Fruit fly (Drosophila melanogaster) whole organism, embryonic: ENCODE results near the gene Ssk.
A peak's percentile ranks its signal among the peaks of the same experiment; 100 is the strongest.

Source experiments
- Aef1 ChIP-seq: fragments of 200-800 bp; sonication (Bioruptor generic); IDR thresholded peaks from 3 replicates; pipeline ENCODE4 v1.3.6; 2022; ENCODE audit warnings: missing biosample characterization, missing genetic modification characterization
- Bgb ChIP-seq: fragments of 200-800 bp; sonication (Bioruptor generic); IDR thresholded peaks from 2 replicates; pipeline ENCODE4 v1.3.6; 2022; ENCODE audit warnings: missing biosample characterization, missing genetic modification characterization; ENCODE audit not compliant: partially characterized antibody
- C15 ChIP-seq: fragments of 200-800 bp; sonication (Bioruptor generic); IDR thresholded peaks from 3 replicates; pipeline ENCODE4 v1.3.6; 2022; ENCODE audit warnings: missing biosample characterization, missing genetic modification characterization
- CG10565 ChIP-seq: fragments of 200-800 bp; sonication (Bioruptor generic); optimal IDR thresholded peaks from 3 replicates; lab custom pipeline; 2016; ENCODE audit warnings: missing biosample characterization, mild to moderate bottlenecking, missing genetic modification characterization
- CG10959 ChIP-seq: fragments of 200-800 bp; sonication (Bioruptor generic); IDR thresholded peaks from 2 replicates; pipeline ENCODE4 v1.3.6; 2022; ENCODE audit warnings: missing biosample characterization, missing genetic modification characterization
- CG12744 ChIP-seq: fragments of 200-800 bp; sonication (Bioruptor generic); optimal IDR thresholded peaks from 2 replicates; lab custom pipeline; 2016; ENCODE audit warnings: missing biosample characterization, missing genetic modification characterization
- CG12769 ChIP-seq: fragments of 200-800 bp; sonication (Bioruptor generic); optimal IDR thresholded peaks from 2 replicates; lab custom pipeline; 2019; ENCODE audit warnings: missing biosample characterization, mild to moderate bottlenecking, missing genetic modification characterization, moderate library complexity
- CG15073 ChIP-seq: fragments of 200-800 bp; sonication (Bioruptor generic); optimal IDR thresholded peaks from 2 replicates; lab custom pipeline; 2016; ENCODE audit warnings: missing biosample characterization, missing genetic modification characterization
- CG15479 ChIP-seq: fragments of 200-800 bp; sonication (Bioruptor generic); optimal IDR thresholded peaks from 3 replicates; lab custom pipeline; 2019; ENCODE audit warnings: missing biosample characterization, mild to moderate bottlenecking, missing genetic modification characterization, moderate library complexity
- CG1792 ChIP-seq: fragments of 200-800 bp; sonication (Bioruptor generic); optimal IDR thresholded peaks from 2 replicates; lab custom pipeline; 2016; ENCODE audit warnings: missing biosample characterization, missing genetic modification characterization
- CG1832 ChIP-seq: fragments of 200-800 bp; sonication (Bioruptor generic); optimal IDR thresholded peaks from 2 replicates; lab custom pipeline; 2017; ENCODE audit warnings: missing biosample characterization, mild to moderate bottlenecking, missing genetic modification characterization, inconsistent platforms
- CG2712 ChIP-seq: fragments of 200-800 bp; optimal IDR thresholded peaks from 3 replicates; lab custom pipeline; 2019; ENCODE audit warnings: missing biosample characterization, mild to moderate bottlenecking, missing genetic modification characterization, moderate library complexity
- CG30431 ChIP-seq: fragments of 200-800 bp; sonication (Bioruptor generic); optimal IDR thresholded peaks from 2 replicates; lab custom pipeline; 2017; ENCODE audit warnings: missing biosample characterization, missing genetic modification characterization
- CG3163 ChIP-seq: fragments of 200-800 bp; sonication (Bioruptor generic); optimal IDR thresholded peaks from 3 replicates; lab custom pipeline; 2016; ENCODE audit warnings: missing biosample characterization, missing genetic modification characterization
- CG4360 ChIP-seq: fragments of 200-800 bp; sonication (Bioruptor generic); IDR thresholded peaks from 2 replicates; pipeline ENCODE4 v1.3.6; 2022; ENCODE audit warnings: missing biosample characterization, missing genetic modification characterization
- CG4424 ChIP-seq: fragments of 200-800 bp; sonication (Bioruptor generic); optimal IDR thresholded peaks from 3 replicates; lab custom pipeline; 2016; ENCODE audit warnings: missing biosample characterization, missing genetic modification characterization
- CG4617 ChIP-seq: fragments of 200-800 bp; sonication (Bioruptor generic); optimal IDR thresholded peaks from 3 replicates; lab custom pipeline; 2016; ENCODE audit warnings: missing biosample characterization, missing genetic modification characterization, borderline replicate concordance
- CG4854 ChIP-seq: fragments of 200-800 bp; sonication (Bioruptor generic); optimal IDR thresholded peaks from 2 replicates; lab custom pipeline; 2016; ENCODE audit warnings: missing biosample characterization, missing genetic modification characterization, inconsistent platforms
- CG6654 ChIP-seq: fragments of 200-800 bp; sonication (Bioruptor generic); optimal IDR thresholded peaks from 2 replicates; lab custom pipeline; 2017; ENCODE audit warnings: missing biosample characterization, mild to moderate bottlenecking, missing genetic modification characterization
- CG7271 ChIP-seq: fragments of 200-800 bp; sonication (Bioruptor generic); optimal IDR thresholded peaks from 2 replicates; lab custom pipeline; 2018; ENCODE audit warnings: missing biosample characterization, mild to moderate bottlenecking, missing genetic modification characterization, moderate library complexity
- CG8281 ChIP-seq: fragments of 200-800 bp; sonication (Bioruptor generic); optimal IDR thresholded peaks from 2 replicates; lab custom pipeline; 2018; ENCODE audit warnings: missing biosample characterization, mild to moderate bottlenecking, missing genetic modification characterization, moderate library complexity
- CG8388 ChIP-seq: fragments of 200-800 bp; sonication (Bioruptor generic); optimal IDR thresholded peaks from 2 replicates; lab custom pipeline; 2019; ENCODE audit warnings: missing biosample characterization, mild to moderate bottlenecking, missing genetic modification characterization, moderate library complexity
- Chrac-16 ChIP-seq: fragments of 200-800 bp; sonication (Bioruptor generic); optimal IDR thresholded peaks from 3 replicates; lab custom pipeline; 2016; ENCODE audit warnings: missing biosample characterization, missing genetic modification characterization
- D19A ChIP-seq: fragments of 200-800 bp; optimal IDR thresholded peaks from 3 replicates; lab custom pipeline; 2019; ENCODE audit warnings: missing biosample characterization, mild to moderate bottlenecking, missing genetic modification characterization, moderate library complexity
- Dip2 ChIP-seq: fragments of 200-800 bp; sonication (Bioruptor generic); IDR thresholded peaks from 2 replicates; pipeline ENCODE4 v1.3.6; 2022; ENCODE audit warnings: missing biosample characterization, missing genetic modification characterization
- HHEX ChIP-seq: fragments of 200-800 bp; sonication (Bioruptor generic); optimal IDR thresholded peaks from 3 replicates; lab custom pipeline; 2017; ENCODE audit warnings: missing biosample characterization, mild to moderate bottlenecking, missing genetic modification characterization, missing genetic modification reagents
- HLH4C ChIP-seq: fragments of 200-800 bp; sonication (Bioruptor generic); IDR thresholded peaks from 3 replicates; pipeline ENCODE4 v1.3.6; 2022; ENCODE audit warnings: missing biosample characterization, missing genetic modification characterization; ENCODE audit not compliant: partially characterized antibody
- Hey ChIP-seq: fragments of 200-800 bp; sonication (Bioruptor generic); optimal IDR thresholded peaks from 3 replicates; lab custom pipeline; 2018; ENCODE audit warnings: missing biosample characterization, mild to moderate bottlenecking, missing genetic modification characterization
- Hsf ChIP-seq: fragments of 200-800 bp; sonication (Bioruptor generic); optimal IDR thresholded peaks from 3 replicates; lab custom pipeline; 2016; ENCODE audit warnings: missing biosample characterization, missing genetic modification characterization
- Meics ChIP-seq: fragments of 200-800 bp; sonication (Bioruptor generic); optimal IDR thresholded peaks from 2 replicates; lab custom pipeline; 2017; ENCODE audit warnings: missing biosample characterization, mild to moderate bottlenecking, missing genetic modification characterization
- Myb ChIP-seq: fragments of 200-800 bp; sonication (Bioruptor generic); optimal IDR thresholded peaks from 2 replicates; lab custom pipeline; 2016; ENCODE audit warnings: missing biosample characterization, missing genetic modification characterization
- Rfx ChIP-seq: fragments of 200-800 bp; sonication (Bioruptor generic); IDR thresholded peaks from 2 replicates; pipeline ENCODE4 v1.3.6; 2022; ENCODE audit warnings: missing biosample characterization, missing genetic modification characterization
- Stat92E ChIP-seq, 3 experiments: fragments of >200 bp in 2 of 3; fragments of 200-800 bp in 1 of 3; sonication (Bioruptor generic) in 1 of 3; optimal IDR thresholded peaks; 2 replicates each; lab custom pipeline; 2017 to 2019; ENCODE audit warnings: missing biosample characterization in 3 of 3, missing genetic modification characterization in 3 of 3, mild to moderate bottlenecking in 1 of 3, moderate library complexity in 1 of 3
- Xrp1 ChIP-seq: fragments of 200-800 bp; sonication (Bioruptor generic); IDR thresholded peaks from 2 replicates; pipeline ENCODE4 v1.3.6; 2022; ENCODE audit warnings: missing biosample characterization, missing genetic modification characterization
- croc ChIP-seq: fragments of 200-800 bp; sonication (Bioruptor generic); conservative IDR thresholded peaks from 3 replicates; pipeline ENCODE4 v1.3.6; 2022; ENCODE audit warnings: missing biosample characterization, missing genetic modification characterization
- grn ChIP-seq: fragments of 200-800 bp; sonication (Bioruptor generic); optimal IDR thresholded peaks from 3 replicates; lab custom pipeline; 2017; ENCODE audit warnings: missing biosample characterization, missing genetic modification characterization
- gt ChIP-seq: fragments of 200-800 bp; sonication (Bioruptor generic); IDR thresholded peaks from 2 replicates; pipeline ENCODE4 v1.3.6; 2022; ENCODE audit warnings: missing biosample characterization, missing genetic modification characterization
- hth ChIP-seq: fragments of >200 bp; optimal IDR thresholded peaks from 2 replicates; lab custom pipeline; 2017; ENCODE audit warnings: inconsistent platforms
- maf-S ChIP-seq: fragments of 200-800 bp; sonication (Bioruptor generic); optimal IDR thresholded peaks from 2 replicates; lab custom pipeline; 2016; ENCODE audit warnings: missing biosample characterization, missing genetic modification characterization
- mirr ChIP-seq: fragments of 200-800 bp; sonication (Bioruptor generic); optimal IDR thresholded peaks from 3 replicates; lab custom pipeline; 2018; ENCODE audit warnings: missing biosample characterization, mild to moderate bottlenecking, missing genetic modification characterization
- nau ChIP-seq: fragments of 200-800 bp; sonication (Bioruptor generic); optimal IDR thresholded peaks from 3 replicates; lab custom pipeline; 2017; ENCODE audit warnings: missing biosample characterization, mild to moderate bottlenecking, missing genetic modification characterization, missing genetic modification reagents
- oc ChIP-seq: fragments of 200-800 bp; sonication (Bioruptor generic); optimal IDR thresholded peaks from 2 replicates; lab custom pipeline; 2018; ENCODE audit warnings: missing biosample characterization, mild to moderate bottlenecking, missing genetic modification characterization, moderate library complexity
- pnt ChIP-seq: fragments of 200-800 bp; sonication (Bioruptor generic); optimal IDR thresholded peaks from 3 replicates; lab custom pipeline; 2016; ENCODE audit warnings: missing biosample characterization, missing genetic modification characterization
- pros ChIP-seq: fragments of 200-800 bp; sonication (Bioruptor generic); optimal IDR thresholded peaks from 3 replicates; lab custom pipeline; 2019; ENCODE audit warnings: missing biosample characterization, mild to moderate bottlenecking, missing genetic modification characterization, moderate library complexity
- stwl ChIP-seq: fragments of 200-800 bp; sonication (Bioruptor generic); optimal IDR thresholded peaks from 3 replicates; lab custom pipeline; 2018; ENCODE audit warnings: missing biosample characterization, mild to moderate bottlenecking, missing genetic modification characterization, moderate library complexity
- trem ChIP-seq: fragments of 200-800 bp; optimal IDR thresholded peaks from 3 replicates; lab custom pipeline; 2019; ENCODE audit warnings: missing biosample characterization, mild to moderate bottlenecking, missing genetic modification characterization, moderate library complexity
- unc-4 ChIP-seq: fragments of 200-800 bp; sonication (Bioruptor generic); IDR thresholded peaks from 2 replicates; pipeline ENCODE4 v1.3.6; 2022; ENCODE audit warnings: missing biosample characterization, missing genetic modification characterization; ENCODE audit not compliant: partially characterized antibody

Gene Ssk

DNA sequence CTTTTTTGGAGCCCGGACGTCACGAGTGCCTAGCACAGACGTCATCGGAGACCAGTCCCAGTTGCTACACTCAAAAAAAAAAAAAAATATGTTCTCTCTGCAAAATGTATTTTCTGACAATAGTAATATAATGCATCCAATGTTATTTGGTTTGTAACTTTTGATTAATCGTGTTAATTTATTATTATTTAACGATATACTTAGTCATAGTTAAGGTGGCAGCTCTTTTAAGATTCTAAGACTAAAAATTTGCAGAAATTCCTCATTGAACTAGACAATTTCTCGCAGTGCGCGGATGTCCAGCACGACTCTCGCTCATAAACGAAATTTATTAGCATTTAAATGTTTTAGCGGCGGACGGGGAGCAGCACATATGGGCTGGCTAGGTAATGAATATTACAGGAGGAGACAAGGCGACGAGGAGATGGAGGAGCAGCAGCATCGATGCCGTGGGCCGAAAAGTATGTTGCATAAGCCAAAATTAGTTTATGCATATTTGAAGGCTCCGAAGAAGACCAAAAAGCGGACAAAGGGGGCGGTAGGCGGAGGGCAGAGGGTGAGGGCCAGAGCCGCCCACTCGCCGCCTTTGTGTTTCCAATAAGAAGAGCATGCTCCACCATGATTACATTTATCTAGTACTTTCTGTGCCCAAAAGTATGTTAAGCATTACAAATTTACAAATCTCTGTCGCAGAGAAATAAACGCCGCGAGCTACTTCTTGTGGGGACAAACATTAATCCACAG is 4.8 kb upstream of the Ssk start (continued):
- TF ChIP-seq stwl (tag; lab: Kevin White, UChicago) = no peak
- no peak for TF ChIP-seq gt (GFP tag; lab: Robert Waterston, UW)
- no peak for TF ChIP-seq mirr (GFP tag; lab: Kevin White, UChicago)
- TF ChIP-seq CG15479 (GFP tag; lab: Kevin White, UChicago) = no peak
- TF ChIP-seq CG4617 (GFP tag; lab: Kevin White, UChicago) = no peak
- no peak for TF ChIP-seq unc-4 (GFP tag; lab: Robert Waterston, UW)
- no peak for TF ChIP-seq pnt (GFP tag; lab: Kevin White, UChicago)
- TF ChIP-seq Hey = no peak
- no peak for TF ChIP-seq CG10565 (GFP tag; lab: Kevin White, UChicago)
- TF ChIP-seq nau (GFP tag; lab: Kevin White, UChicago) = peak; percentile 47
- no peak for TF ChIP-seq CG6654 (GFP tag; lab: Kevin White, UChicago)
- no peak for TF ChIP-seq CG12769 (tag; lab: Kevin White, UChicago)
- TF ChIP-seq D19A (tag; lab: Kevin White, UChicago) = peak; percentile 11
- no peak for TF ChIP-seq HLH4C (GFP tag; lab: Robert Waterston, UW)
- no peak for TF ChIP-seq trem (tag; lab: Kevin White, UChicago)
- TF ChIP-seq CG4360 (GFP tag; lab: Robert Waterston, UW) = no peak

DNA sequence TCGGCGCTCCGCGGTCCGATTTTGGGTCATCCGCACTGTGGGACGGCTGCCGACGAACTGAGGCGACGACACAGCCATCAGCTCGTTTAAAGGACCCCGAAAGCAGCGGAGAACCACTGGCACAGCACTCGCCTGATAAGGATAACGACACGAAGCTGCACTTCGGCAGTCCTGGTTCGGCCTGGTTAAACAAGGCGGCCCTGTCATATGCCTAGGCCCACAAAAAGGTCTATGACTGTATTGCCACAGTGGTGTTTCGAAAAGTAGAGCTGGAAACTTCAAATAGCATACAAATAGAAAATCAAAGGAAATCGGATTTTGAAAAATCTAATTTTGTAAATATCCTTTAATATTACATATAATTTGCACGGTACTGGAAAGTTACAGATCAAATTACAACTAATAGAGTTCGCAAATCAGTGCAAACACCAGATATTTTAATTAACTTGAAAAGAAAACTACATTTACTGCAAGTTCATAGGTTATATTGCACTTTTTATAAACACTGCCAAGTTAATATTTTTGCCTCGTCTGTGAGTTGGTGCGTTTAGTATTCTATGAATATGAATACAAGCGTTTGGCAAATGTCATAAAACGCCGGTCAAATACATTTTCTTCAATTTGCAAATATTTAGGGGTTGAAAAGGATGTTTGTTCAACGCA is 3.0 kb upstream of the Ssk start:
- no peak for TF ChIP-seq CG10565 (GFP tag; lab: Kevin White, UChicago)
- TF ChIP-seq Xrp1 (GFP tag; lab: Robert Waterston, UW) = no peak
- peak; percentile 32; the same call in 1 of the 2 replicates for TF ChIP-seq Rfx (GFP tag; lab: Robert Waterston, UW)
- TF ChIP-seq CG8388 = peak; percentile 12
- peak; percentile 61 for TF ChIP-seq HHEX
- TF ChIP-seq C15 (GFP tag; lab: Robert Waterston, UW) = no peak
- no peak for TF ChIP-seq Dip2 (GFP tag; lab: Robert Waterston, UW)
- TF ChIP-seq CG4424 (GFP tag; lab: Kevin White, UChicago) = peak; percentile 23
- no peak for TF ChIP-seq croc (GFP tag; lab: Robert Waterston, UW)
- TF ChIP-seq gt (GFP tag; lab: Robert Waterston, UW) = no peak
- no peak for TF ChIP-seq CG4854 (GFP tag; lab: Kevin White, UChicago)
- peak; percentile 56 for TF ChIP-seq Aef1 (GFP tag; lab: Robert Waterston, UW)
- no peak for TF ChIP-seq CG3163 (GFP tag; lab: Kevin White, UChicago)
- no peak for TF ChIP-seq CG1832 (GFP tag; lab: Kevin White, UChicago)
- peak; percentile 71 for TF ChIP-seq Hsf (GFP tag; lab: Kevin White, UChicago)
- no peak for TF ChIP-seq CG30431 (GFP tag; lab: Kevin White, UChicago)
- no peak for TF ChIP-seq CG1792 (GFP tag; lab: Kevin White, UChicago)
- no peak for TF ChIP-seq pros (GFP tag; lab: Kevin White, UChicago)
- peak; percentile 34 for TF ChIP-seq Myb (GFP tag; lab: Kevin White, UChicago)
- TF ChIP-seq Stat92E (GFP tag; optimal IDR thresholded peaks at IDR 0.05; lab: Kevin White, UChicago) = no peak
- no peak for TF ChIP-seq hth (lab: Kevin White, UChicago)
- peak; percentile 13 for TF ChIP-seq CG2712 (tag; lab: Kevin White, UChicago)
- no peak; the same call in 1 of the 2 replicates for TF ChIP-seq Bgb (GFP tag; lab: Robert Waterston, UW)
- peak; percentile 52 for TF ChIP-seq Meics (GFP tag; lab: Kevin White, UChicago)
- no peak for TF ChIP-seq stwl (tag; lab: Kevin White, UChicago)
- TF ChIP-seq CG12744 (GFP tag; lab: Kevin White, UChicago) = no peak
- no peak for TF ChIP-seq grn (GFP tag; lab: Kevin White, UChicago)
- TF ChIP-seq oc (tag; lab: Kevin White, UChicago) = no peak
- TF ChIP-seq CG7271 (tag; lab: Kevin White, UChicago) = no peak
- no peak for TF ChIP-seq CG10959
- no peak for TF ChIP-seq CG8281
- TF ChIP-seq Chrac-16 (GFP tag; lab: Kevin White, UChicago) = peak; percentile 61
- peak; percentile 92 for TF ChIP-seq CG15073
- peak; percentile 8 for TF ChIP-seq maf-S (GFP tag; lab: Kevin White, UChicago)
